Worm (Caenorhabditis elegans): ENCODE data around the gene srw-66.

DNA sequence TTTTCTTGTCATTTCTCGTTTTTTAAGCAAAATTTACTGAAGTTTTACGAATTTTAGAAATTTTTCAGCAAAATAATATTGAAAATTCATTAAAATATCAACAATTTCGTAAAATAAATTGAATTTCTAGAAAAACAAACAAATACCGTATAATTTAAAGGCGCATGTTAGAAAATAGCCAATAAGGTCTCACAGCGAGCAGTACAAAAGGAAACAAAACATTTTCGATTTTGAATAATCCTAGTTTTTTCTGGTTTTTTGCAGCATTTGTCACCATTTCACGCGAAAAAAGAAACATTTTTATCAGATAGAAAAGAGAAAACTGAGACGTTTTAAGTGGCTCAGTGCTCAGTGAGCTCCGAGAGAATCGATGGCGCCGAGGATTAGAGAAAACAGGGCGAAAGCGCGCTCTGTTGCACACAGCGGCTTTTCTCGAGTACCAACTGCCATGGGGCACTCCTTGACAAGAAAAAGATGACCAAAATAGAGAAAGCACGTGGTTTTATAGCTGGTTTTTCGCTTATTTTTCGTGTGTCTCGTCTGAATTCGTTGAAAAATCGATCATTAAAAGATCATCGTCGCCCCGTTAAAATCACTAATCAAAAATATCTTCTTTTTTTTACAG lies 38.3 kb upstream of the srw-66 start, which contains the start of the genes alh-6 and fcho-1:
- no peak for TF ChIP-seq elt-3 (tag; optimal IDR thresholded peaks at IDR 0.05)
- TF ChIP-seq ztf-4 (tag; optimal IDR thresholded peaks at IDR 0.05), result no peak
- TF ChIP-seq skn-1 (tag; optimal IDR thresholded peaks at IDR 0.05), result no peak
- TF ChIP-seq snpc-4 (tag; optimal IDR thresholded peaks at IDR 0.05), result no peak
- TF ChIP-seq egl-27 (tag; optimal IDR thresholded peaks at IDR 0.05), result no peak
- no peak for TF ChIP-seq nhr-11 (tag; optimal IDR thresholded peaks at IDR 0.05)

Data from whole organism, L3 larva.